Worm (Caenorhabditis elegans) whole organism, midembryonic: Measurements from ENCODE around the gene C02G6.3.

ENCODE experiments used
- T22C8.4 ChIP-seq: fragments of 200-800 bp; sonication (Bioruptor generic); IDR thresholded peaks from 2 replicates; pipeline ENCODE4 v1.3.6; 2022; ENCODE audit warnings: missing genetic modification characterization, missing compliant biosample characterization
- flt-1 ChIP-seq: fragments of 200-800 bp; sonication (Bioruptor generic); IDR thresholded peaks from 2 replicates; pipeline ENCODE4 v1.3.6; 2022; ENCODE audit warnings: missing genetic modification characterization, missing compliant biosample characterization
- klf-2 ChIP-seq: fragments of 200-800 bp; sonication (Bioruptor generic); conservative IDR thresholded peaks from 2 replicates; pipeline ENCODE4 v1.3.6; 2022; ENCODE audit warnings: missing genetic modification reagents, missing genetic modification characterization, missing compliant biosample characterization
- tab-1 ChIP-seq: fragments of 200-800 bp; sonication (Bioruptor generic); IDR thresholded peaks from 2 replicates; pipeline ENCODE4 v1.3.6; 2022; ENCODE audit warnings: missing genetic modification characterization, missing compliant biosample characterization

ce11 chrV:5919887-5920286 lies 39.7 kb downstream of the C02G6.3 start, which contains the start of gene C04E6.12:
- TF ChIP-seq klf-2 (GFP tag; lab: Robert Waterston, UW) (no peak), flt-1 (no peak), T22C8.4 (no peak), tab-1 (GFP tag; lab: Robert Waterston, UW) (no peak)
